Worm (Caenorhabditis elegans) whole organism, early embryonic: ENCODE measurements around the gene srx-90.

Experiments used
- B0310.2 ChIP-seq: sonication (generic microtip); optimal IDR thresholded peaks from 2 replicates; lab custom pipeline; 2016; ENCODE audit warnings: mild to moderate bottlenecking, missing genetic modification characterization, missing compliant biosample characterization
- F13C5.2 ChIP-seq: sonication (generic microtip); optimal IDR thresholded peaks from 2 replicates; lab custom pipeline; 2017; ENCODE audit warnings: mild to moderate bottlenecking, missing genetic modification characterization, inconsistent platforms, missing compliant biosample characterization
- aly-1 ChIP-seq: sonication (generic microtip); optimal IDR thresholded peaks from 2 replicates; lab custom pipeline; 2016; ENCODE audit warnings: missing genetic modification characterization, missing compliant biosample characterization
- ama-1 ChIP-seq: fragments of 150-350 bp; optimal IDR thresholded peaks from 2 replicates; lab custom pipeline; 2014
- ceh-13 ChIP-seq: fragments of 200-800 bp; sonication (Bioruptor generic); optimal IDR thresholded peaks from 2 replicates; lab custom pipeline; 2018; ENCODE audit warnings: mild to moderate bottlenecking, missing genetic modification characterization, missing compliant biosample characterization
- ceh-36 ChIP-seq: sonication (generic microtip); optimal IDR thresholded peaks from 2 replicates; lab custom pipeline; 2016; ENCODE audit warnings: missing genetic modification characterization, inconsistent platforms, missing compliant biosample characterization
- ets-7 ChIP-seq: sonication (generic microtip); optimal IDR thresholded peaks from 2 replicates; lab custom pipeline; 2016; ENCODE audit warnings: missing genotype, missing genetic modification characterization, missing compliant biosample characterization
- flt-1 ChIP-seq: fragments of 200-800 bp; sonication (Bioruptor generic); IDR thresholded peaks from 2 replicates; pipeline ENCODE4 v1.3.6; 2022; ENCODE audit warnings: missing genetic modification characterization, missing compliant biosample characterization
- hmbx-1 ChIP-seq: sonication (generic microtip); optimal IDR thresholded peaks from 2 replicates; lab custom pipeline; 2016; ENCODE audit warnings: mild to moderate bottlenecking, missing genetic modification characterization, missing compliant biosample characterization
- hmg-4 ChIP-seq: fragments of 200-800 bp; sonication (Bioruptor generic); optimal IDR thresholded peaks from 2 replicates; lab custom pipeline; 2018; ENCODE audit warnings: mild to moderate bottlenecking, missing genetic modification characterization, missing compliant biosample characterization
- hnd-1 ChIP-seq: sonication (generic microtip); optimal IDR thresholded peaks from 2 replicates; lab custom pipeline; 2016; ENCODE audit warnings: missing genetic modification characterization, missing compliant biosample characterization
- pes-1 ChIP-seq: fragments of 200-800 bp; sonication (Bioruptor generic); IDR thresholded peaks from 2 replicates; pipeline ENCODE4 v1.3.6; 2022; ENCODE audit warnings: missing genetic modification reagents, missing genetic modification characterization, missing compliant biosample characterization
- scrt-1 ChIP-seq: fragments of 200-800 bp; sonication (Bioruptor generic); IDR thresholded peaks from 2 replicates; pipeline ENCODE4 v1.3.6; 2022; ENCODE audit warnings: missing genetic modification characterization, missing compliant biosample characterization
- sea-1 ChIP-seq: fragments of 200-800 bp; sonication (Bioruptor generic); conservative IDR thresholded peaks from 2 replicates; pipeline ENCODE4 v1.3.6; 2022; ENCODE audit warnings: missing genetic modification characterization, missing compliant biosample characterization
- tbx-11 ChIP-seq: fragments of 200-800 bp; sonication (Bioruptor generic); IDR thresholded peaks from 2 replicates; pipeline ENCODE4 v1.3.6; 2022; ENCODE audit warnings: missing genetic modification characterization, missing compliant biosample characterization
- tbx-37 ChIP-seq: fragments of 200-800 bp; sonication (Bioruptor generic); conservative IDR thresholded peaks from 2 replicates; pipeline ENCODE4 v1.3.6; 2022; ENCODE audit warnings: missing genetic modification reagents, missing genetic modification characterization, missing compliant biosample characterization
- tra-4 ChIP-seq: sonication (generic microtip); optimal IDR thresholded peaks from 2 replicates; lab custom pipeline; 2017; ENCODE audit warnings: missing genetic modification characterization, missing compliant biosample characterization

srx-90 gene

ce11 chrV:11580826-11581225 is at the start of gene srx-90:
Gene srx-90 (plus strand): TSS chrV:11581126.
- TF ChIP-seq sea-1 (GFP tag; lab: Robert Waterston, UW) (no peak), hmbx-1 (no peak), tbx-37 (GFP tag; lab: Robert Waterston, UW) (no peak), ceh-36 (no peak), pes-1 (no peak), aly-1 (tag; lab: Kevin White, UChicago) (no peak), F13C5.2 (no peak), tbx-11 (GFP tag; lab: Robert Waterston, UW) (no peak), ceh-13 (GFP tag; lab: Kevin White, UChicago) (no peak), B0310.2 (tag; lab: Kevin White, UChicago) (no peak), flt-1 (GFP tag; lab: Robert Waterston, UW) (no peak), ets-7 (tag; lab: Kevin White, UChicago) (no peak), scrt-1 (no peak), hmg-4 (GFP tag; lab: Kevin White, UChicago) (no peak), ama-1 (no peak), hnd-1 (tag; lab: Kevin White, UChicago) (no peak), tra-4 (tag; lab: Kevin White, UChicago) (no peak)

ce11 chrV:11531831-11532534 is 48.9 kb upstream of the srx-90 start:
- no peak for TF ChIP-seq ets-7 (tag; lab: Kevin White, UChicago)
- TF ChIP-seq hmg-4 (GFP tag; lab: Kevin White, UChicago) = peak; percentile 60

- TF ChIP-seq tbx-11 (GFP tag; lab: Robert Waterston, UW) = no peak
- no peak for TF ChIP-seq hnd-1 (tag; lab: Kevin White, UChicago)
- no peak for TF ChIP-seq hmbx-1
- no peak for TF ChIP-seq ceh-13 (GFP tag; lab: Kevin White, UChicago)
- TF ChIP-seq sea-1 (GFP tag; lab: Robert Waterston, UW) = no peak
- no peak for TF ChIP-seq flt-1 (GFP tag; lab: Robert Waterston, UW)
- no peak for TF ChIP-seq scrt-1
- no peak for TF ChIP-seq ceh-36
- TF ChIP-seq pes-1 = no peak
- TF ChIP-seq ama-1 = no peak
Observed at ce11 chrV:11532535-11532853, 48.4 kb upstream of the srx-90 start.

- TF ChIP-seq pes-1 (no peak), hmg-4 (GFP tag; lab: Kevin White, UChicago) (no peak), ets-7 (tag; lab: Kevin White, UChicago) (no peak), scrt-1 (no peak), B0310.2 (tag; lab: Kevin White, UChicago) (no peak), sea-1 (GFP tag; lab: Robert Waterston, UW) (no peak), F13C5.2 (no peak), tbx-11 (GFP tag; lab: Robert Waterston, UW) (no peak), hmbx-1 (no peak), flt-1 (GFP tag; lab: Robert Waterston, UW) (no peak), ceh-13 (GFP tag; lab: Kevin White, UChicago) (no peak), tbx-37 (GFP tag; lab: Robert Waterston, UW) (no peak)
Observed at ce11 chrV:11532964-11533363, 48.0 kb upstream of the srx-90 start.

ce11 chrV:11533365-11533949 is 47.5 kb upstream of the srx-90 start:
- no peak for TF ChIP-seq tbx-11 (GFP tag; lab: Robert Waterston, UW)
- no peak for TF ChIP-seq hmg-4 (GFP tag; lab: Kevin White, UChicago)

- no peak for TF ChIP-seq F13C5.2
Observed at ce11 chrV:11534495-11535189, 46.3 kb upstream of the srx-90 start.

ce11 chrV:11535504-11536062 is 45.3 kb upstream of the srx-90 start:
- no peak for TF ChIP-seq hmg-4 (GFP tag; lab: Kevin White, UChicago)
- no peak for TF ChIP-seq scrt-1
- no peak for TF ChIP-seq pes-1
- TF ChIP-seq tra-4 (tag; lab: Kevin White, UChicago) = no peak
- no peak for TF ChIP-seq hmbx-1
- TF ChIP-seq ama-1 = no peak
- no peak for TF ChIP-seq ceh-36
- TF ChIP-seq ceh-13 (GFP tag; lab: Kevin White, UChicago) = no peak
- TF ChIP-seq hnd-1 (tag; lab: Kevin White, UChicago) = no peak
- TF ChIP-seq flt-1 (GFP tag; lab: Robert Waterston, UW) = no peak
- no peak for TF ChIP-seq aly-1 (tag; lab: Kevin White, UChicago)
- TF ChIP-seq tbx-11 (GFP tag; lab: Robert Waterston, UW) = no peak
- no peak for TF ChIP-seq tbx-37 (GFP tag; lab: Robert Waterston, UW)
- TF ChIP-seq ets-7 (tag; lab: Kevin White, UChicago) = no peak
- no peak for TF ChIP-seq F13C5.2

ce11 chrV:11536667-11537066 is 44.3 kb upstream of the srx-90 start:
- TF ChIP-seq F13C5.2 (no peak), scrt-1 (no peak), B0310.2 (tag; lab: Kevin White, UChicago) (no peak), tbx-37 (GFP tag; lab: Robert Waterston, UW) (no peak), aly-1 (tag; lab: Kevin White, UChicago) (no peak), hnd-1 (tag; lab: Kevin White, UChicago) (no peak), ceh-36 (no peak), tbx-11 (GFP tag; lab: Robert Waterston, UW) (no peak), tra-4 (tag; lab: Kevin White, UChicago) (no peak), sea-1 (GFP tag; lab: Robert Waterston, UW) (no peak), pes-1 (no peak), ets-7 (tag; lab: Kevin White, UChicago) (no peak), hmbx-1 (no peak), hmg-4 (GFP tag; lab: Kevin White, UChicago) (no peak), ama-1 (no peak), ceh-13 (GFP tag; lab: Kevin White, UChicago) (no peak)
